Worm (Caenorhabditis elegans) whole organism, L4/young adult: ENCODE results near the gene H03E18.2.
"Not testable (repeated sequence)": the region's sequence is repeated elsewhere in the genome, so short reads cannot be mapped to it uniquely, and the experiment has no call there.

ENCODE experiments used
- W03F9.2 ChIP-seq: fragments of 150-350 bp; optimal IDR thresholded peaks from 2 replicates; lab custom pipeline; 2014; ENCODE audit warnings: missing biosample characterization, missing genetic modification characterization
- dao-5 ChIP-seq: sonication (generic microtip); optimal IDR thresholded peaks from 2 replicates; lab custom pipeline; 2016; ENCODE audit warnings: missing genotype, missing genetic modification characterization, moderate library complexity, missing compliant biosample characterization
- him-1 ChIP-seq: sonication (generic microtip); optimal IDR thresholded peaks from 2 replicates; lab custom pipeline; 2016; ENCODE audit warnings: missing genotype, missing genetic modification reagents, missing genetic modification characterization, missing compliant biosample characterization

H03E18.2 gene

DNA sequence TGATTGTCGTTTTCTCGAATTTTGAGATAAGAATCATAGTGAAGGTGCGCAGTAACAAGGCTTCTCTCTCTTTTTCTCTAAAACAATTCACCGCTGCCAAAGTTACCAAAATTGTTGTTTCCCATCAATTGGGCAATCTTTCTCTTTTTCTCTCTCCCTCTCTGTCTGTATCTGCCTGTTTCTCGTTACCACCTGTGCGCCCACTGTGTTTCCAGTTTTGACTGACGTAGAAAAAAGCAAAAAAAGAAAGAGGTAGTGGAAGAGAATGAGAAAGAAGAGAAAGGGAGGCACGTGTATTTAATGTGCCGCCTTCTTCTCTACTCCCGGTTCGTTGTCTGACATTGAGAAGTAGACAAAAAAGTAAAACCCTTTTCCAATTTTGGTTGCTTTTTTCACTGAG lies 29.8 kb upstream of the H03E18.2 start:
- TF ChIP-seq dao-5 (tag; lab: Kevin White, UChicago) = no peak
- TF ChIP-seq W03F9.2 (tag; lab: Kevin White, UChicago) = no peak
- TF ChIP-seq him-1 (tag; lab: Kevin White, UChicago) = no peak

DNA sequence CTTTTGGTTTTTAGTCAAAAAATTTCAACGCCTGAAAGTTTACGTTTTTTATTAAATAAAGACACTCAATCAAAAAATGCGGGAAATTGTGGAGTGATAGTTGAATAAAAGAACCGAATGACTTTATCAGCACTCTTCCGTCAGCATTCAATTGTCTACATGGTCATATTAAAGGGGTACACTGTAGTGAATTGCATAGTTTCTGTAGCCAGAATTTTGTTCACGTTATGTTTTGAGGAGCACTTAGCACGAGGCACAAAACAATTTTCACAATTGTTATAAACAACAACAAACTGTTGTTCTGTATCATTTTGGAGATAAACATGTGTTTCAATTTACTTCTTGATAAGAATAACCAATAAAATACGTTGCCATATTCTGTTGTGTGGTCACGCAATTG lies 28.7 kb upstream of the H03E18.2 start, which contains the start of gene D2021.4:
Gene D2021.4 (minus strand): TSS at position 48 of the 400 bp plus-strand sequence.
- no peak for TF ChIP-seq him-1 (tag; lab: Kevin White, UChicago)
- no peak for TF ChIP-seq dao-5 (tag; lab: Kevin White, UChicago)
- no peak for TF ChIP-seq W03F9.2 (tag; lab: Kevin White, UChicago)

DNA sequence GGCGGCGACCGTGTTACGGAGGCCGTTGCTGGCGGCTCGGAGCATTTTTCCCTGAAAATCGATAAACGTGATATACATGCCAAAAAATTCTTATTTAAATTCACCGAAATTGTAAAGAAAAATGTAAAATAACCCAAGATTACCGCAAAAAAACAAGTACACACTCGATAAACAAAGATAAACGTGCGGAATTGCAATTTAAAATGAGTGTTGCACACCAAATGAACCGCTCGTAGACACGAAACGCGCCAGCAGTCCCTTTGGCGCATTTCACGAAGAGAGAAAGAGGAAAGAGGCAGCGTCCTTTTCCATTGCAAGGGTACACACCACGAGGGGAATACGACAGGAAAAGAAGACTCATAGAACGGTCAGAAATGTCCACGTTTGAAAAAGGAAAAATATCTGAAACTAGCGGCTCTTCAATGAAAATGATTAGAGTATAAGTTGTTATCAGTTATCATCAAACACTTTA lies 25.7 kb upstream of the H03E18.2 start, which contains the start of gene sdha-1:
Gene sdha-1 (minus strand): TSS at position 51 of the 472 bp plus-strand sequence.
- TF ChIP-seq W03F9.2 (tag; lab: Kevin White, UChicago) = peak; percentile 78
- TF ChIP-seq him-1 (tag; lab: Kevin White, UChicago) = peak; percentile 29
- TF ChIP-seq dao-5 (tag; lab: Kevin White, UChicago) = no peak

DNA sequence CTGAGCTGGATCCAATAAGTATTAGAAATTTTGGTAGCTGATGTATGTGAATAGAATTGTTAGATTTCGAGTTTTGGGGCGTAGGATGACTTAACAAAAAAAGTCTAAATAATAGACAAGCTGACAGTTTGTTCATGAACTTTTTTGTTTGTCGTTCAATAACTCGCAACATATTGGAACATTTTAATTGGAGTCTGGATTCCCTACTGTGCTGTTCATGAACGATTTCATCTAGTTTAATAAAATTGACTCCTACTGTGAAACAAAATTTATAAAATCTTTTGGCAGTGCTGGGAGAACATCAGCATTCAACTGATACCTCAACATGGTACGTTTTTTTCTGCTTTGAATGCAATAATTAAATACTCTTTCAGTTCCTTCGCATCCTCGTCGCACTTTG lies 21.3 kb upstream of the H03E18.2 start, which contains the start of gene nspc-7:
Gene nspc-7 (plus strand): TSS at position 301 of the 400 bp plus-strand sequence.
- TF ChIP-seq W03F9.2, dao-5, him-1 (tag; lab: Kevin White, UChicago): not testable (repeated sequence)

- TF ChIP-seq W03F9.2, him-1, dao-5 (tag; lab: Kevin White, UChicago): not testable (repeated sequence)
Measured at ce11 chrX:8538262-8538776, 18.0 kb upstream of the H03E18.2 start, which contains the start of the genes nspc-4 and nspc-5. Gene nspc-4 (minus strand): TSS chrX:8538362. Gene nspc-5 (plus strand): TSS chrX:8538726.

ce11 chrX:8536791-8537190 lies 16.5 kb upstream of the H03E18.2 start, which contains the start of gene nspc-3:
Gene nspc-3 (plus strand): TSS chrX:8537091.
- no peak for TF ChIP-seq him-1 (tag; lab: Kevin White, UChicago)
- TF ChIP-seq dao-5 (tag; lab: Kevin White, UChicago) = no peak

ce11 chrX:8535006-8535405 lies 14.7 kb upstream of the H03E18.2 start, which contains the start of gene nspc-1:
Gene nspc-1 (minus strand): TSS chrX:8535106.
- TF ChIP-seq him-1, W03F9.2, dao-5 (tag; lab: Kevin White, UChicago): not testable (repeated sequence)

DNA sequence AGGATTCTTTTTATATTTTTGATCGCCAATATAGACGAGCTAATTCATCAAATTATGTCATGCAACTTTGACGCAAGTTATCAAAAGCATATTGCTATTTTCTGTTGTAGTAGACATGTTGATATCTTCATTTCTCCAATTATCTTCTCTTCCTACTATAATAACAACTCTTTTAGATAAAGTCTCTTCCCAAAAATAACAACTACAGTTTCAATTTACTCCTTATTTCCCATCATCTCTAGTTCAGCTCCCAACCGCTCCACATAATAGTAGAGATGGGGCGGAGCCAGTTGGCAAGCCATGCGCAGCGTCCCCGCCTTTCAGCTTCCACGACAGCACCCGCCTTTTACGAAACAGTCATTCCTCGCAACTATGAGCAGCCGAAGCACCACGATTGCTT lies 7.6 kb upstream of the H03E18.2 start, which contains the start of gene flp-5:
Gene flp-5 (plus strand): TSS at position 301 of the 400 bp plus-strand sequence.
- TF ChIP-seq him-1 (tag; lab: Kevin White, UChicago) = no peak
- TF ChIP-seq W03F9.2 (tag; lab: Kevin White, UChicago) = no peak
- no peak for TF ChIP-seq dao-5 (tag; lab: Kevin White, UChicago)

DNA sequence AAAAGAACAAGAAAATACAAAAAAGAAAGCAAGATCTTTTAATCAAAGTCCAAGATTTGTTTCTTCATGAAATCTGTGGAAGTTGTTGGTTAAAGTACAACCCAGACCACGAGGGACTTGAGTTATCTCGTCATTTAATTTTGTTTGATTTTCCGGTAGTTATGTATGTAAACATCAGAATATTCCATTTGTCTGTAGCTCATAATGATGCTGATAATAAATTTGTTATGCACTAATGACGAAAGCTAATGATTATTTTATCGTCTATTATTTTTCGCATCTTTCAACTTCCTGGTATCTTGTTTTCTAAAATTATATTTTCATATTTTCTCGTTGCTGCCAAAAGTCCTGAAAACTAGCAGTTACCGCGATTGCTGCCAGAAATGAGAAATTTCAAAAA lies 2.7 kb upstream of the H03E18.2 start:
- TF ChIP-seq dao-5 (tag; lab: Kevin White, UChicago) (no peak), him-1 (tag; lab: Kevin White, UChicago) (no peak), W03F9.2 (tag; lab: Kevin White, UChicago) (no peak)

ce11 chrX:8521614-8522013 lies 1.3 kb upstream of the H03E18.2 start, which contains the start of gene C03G5.14:
Gene C03G5.14 (plus strand): TSS chrX:8521914.
- no peak for TF ChIP-seq him-1 (tag; lab: Kevin White, UChicago)
- TF ChIP-seq W03F9.2 (tag; lab: Kevin White, UChicago) = no peak
- no peak for TF ChIP-seq dao-5 (tag; lab: Kevin White, UChicago)

- TF ChIP-seq W03F9.2 (tag; lab: Kevin White, UChicago) (no peak), dao-5 (tag; lab: Kevin White, UChicago) (no peak), him-1 (tag; lab: Kevin White, UChicago) (no peak)
Measured at ce11 chrX:8509088-8509487, 11.2 kb downstream of the H03E18.2 start.

ce11 chrX:8507576-8507975 lies 12.7 kb downstream of the H03E18.2 start, which contains the start of gene H03E18.1:
Gene H03E18.1 (plus strand): TSS chrX:8507876.
- TF ChIP-seq W03F9.2 (tag; lab: Kevin White, UChicago) (no peak), dao-5 (tag; lab: Kevin White, UChicago) (no peak), him-1 (tag; lab: Kevin White, UChicago) (no peak)

DNA sequence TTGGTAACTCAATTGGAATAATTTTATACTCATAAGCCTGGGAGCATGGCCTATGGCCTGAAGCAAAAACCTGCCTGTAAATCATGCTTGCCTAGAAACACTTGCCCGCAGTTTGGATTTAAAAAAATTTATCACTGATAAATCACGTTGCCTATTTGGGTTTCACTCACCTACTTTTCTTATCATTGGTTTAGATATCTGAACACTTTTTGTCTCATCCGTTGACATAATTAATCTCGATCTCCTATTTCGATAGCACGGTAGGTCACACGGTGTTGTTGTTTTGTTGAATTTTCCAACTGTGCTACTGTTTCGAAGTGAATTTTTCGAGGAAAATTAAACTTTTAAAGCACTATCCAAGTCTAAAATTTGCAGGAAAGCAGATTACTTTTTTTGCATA lies 13.2 kb downstream of the H03E18.2 start:
- TF ChIP-seq dao-5 (tag; lab: Kevin White, UChicago) (no peak), him-1 (tag; lab: Kevin White, UChicago) (no peak), W03F9.2 (tag; lab: Kevin White, UChicago) (no peak)
